Fruit fly (Drosophila melanogaster) whole organism: ENCODE results near the gene RpL7-like.

Source experiments
- Dll ChIP-seq: fragments of >200 bp; optimal IDR thresholded peaks from 2 replicates; lab custom pipeline; 2017
- EcR ChIP-seq, 2 experiments: fragments of >200 bp; optimal IDR thresholded peaks; 2 replicates each; lab custom pipeline; 2017; ENCODE audit warnings: missing biosample characterization in 2 of 2, missing genetic modification characterization in 2 of 2, missing genetic modification reagents in 2 of 2
- pan ChIP-seq: fragments of >200 bp; optimal IDR thresholded peaks from 2 replicates; lab custom pipeline; 2017
- psq ChIP-seq: fragments of >200 bp; optimal IDR thresholded peaks from 2 replicates; lab custom pipeline; 2017
- usp ChIP-seq: fragments of >200 bp; optimal IDR thresholded peaks from 2 replicates; lab custom pipeline; 2017; ENCODE audit warnings: missing biosample characterization, missing genetic modification characterization, mixed read lengths

DNA sequence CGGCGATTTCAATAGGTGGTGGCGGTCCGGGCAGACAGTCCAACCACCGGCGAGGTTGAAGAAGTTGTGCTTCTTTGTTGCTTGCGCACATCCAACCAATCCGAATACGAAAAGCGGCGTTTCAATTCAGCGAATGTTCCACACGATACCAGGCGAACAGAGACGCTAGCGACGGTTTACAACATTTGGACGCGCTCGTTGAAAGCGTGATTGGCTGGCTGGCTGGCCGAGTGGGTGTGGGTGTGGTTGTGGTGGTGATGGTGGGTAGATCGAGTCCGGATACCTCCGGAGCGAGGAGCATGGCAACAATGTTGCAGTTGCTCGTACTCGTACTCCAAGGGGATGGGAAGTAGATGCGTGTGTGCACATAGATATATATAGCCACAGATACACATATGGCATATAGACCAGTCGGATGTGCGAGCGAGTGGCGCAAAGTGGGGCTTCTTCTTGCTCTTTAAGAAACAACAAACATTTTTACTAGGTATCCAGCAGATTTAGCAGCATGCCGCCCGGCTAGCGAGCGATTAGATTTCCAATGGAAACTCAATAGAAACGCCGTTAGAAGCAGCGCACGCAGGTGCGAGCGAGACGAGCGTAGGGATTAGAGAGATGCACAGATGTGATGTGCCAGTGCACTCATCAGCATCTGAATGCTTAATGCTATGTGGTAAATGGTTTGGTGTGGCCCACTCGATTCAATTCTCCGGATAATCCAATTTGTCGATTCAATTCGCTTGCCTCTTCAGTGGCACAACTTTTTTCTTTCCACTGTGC, 45.8 kb upstream of the RpL7-like start:
- TF ChIP-seq psq (lab: Kevin White, UChicago) (no peak), Dll (no peak), pan (no peak), EcR (GFP tag; optimal IDR thresholded peaks at IDR 0.05; lab: Kevin White, UChicago) (peak in 1 of 2 experiments; percentile 54), usp (no peak)
